Fruit fly (Drosophila melanogaster) whole organism, embryonic: Measurements from ENCODE around the gene sra.
A peak's percentile ranks its signal among the peaks of the same experiment; 100 is the strongest.

Experiments
- ATbp ChIP-seq: fragments of 200-800 bp; sonication (Bioruptor generic); optimal IDR thresholded peaks from 2 replicates; lab custom pipeline; 2017; ENCODE audit warnings: missing biosample characterization, mild to moderate bottlenecking, missing genetic modification characterization, missing genetic modification reagents
- Adf1 ChIP-seq: fragments of 200-800 bp; sonication (Bioruptor generic); IDR thresholded peaks from 2 replicates; pipeline ENCODE4 v1.3.6; 2022; ENCODE audit warnings: missing biosample characterization, missing genetic modification characterization
- CG10209 ChIP-seq: fragments of 200-800 bp; sonication (Bioruptor generic); optimal IDR thresholded peaks from 3 replicates; lab custom pipeline; 2017; ENCODE audit warnings: missing biosample characterization, mild to moderate bottlenecking, missing genetic modification characterization, missing genetic modification reagents
- CG10321 ChIP-seq: fragments of 200-800 bp; sonication (Bioruptor generic); IDR thresholded peaks from 2 replicates; pipeline ENCODE4 v1.3.6; 2022; ENCODE audit warnings: missing biosample characterization, missing genetic modification characterization
- CG10431 ChIP-seq: fragments of 200-800 bp; sonication (Bioruptor generic); optimal IDR thresholded peaks from 3 replicates; lab custom pipeline; 2018; ENCODE audit warnings: missing biosample characterization, mild to moderate bottlenecking, missing genetic modification characterization
- CG10654 ChIP-seq: fragments of 200-800 bp; sonication (Bioruptor generic); optimal IDR thresholded peaks from 2 replicates; lab custom pipeline; 2016; ENCODE audit warnings: missing biosample characterization, missing genetic modification characterization
- CG12219 ChIP-seq: fragments of 200-800 bp; sonication (Bioruptor generic); optimal IDR thresholded peaks from 3 replicates; lab custom pipeline; 2018; ENCODE audit warnings: missing biosample characterization, mild to moderate bottlenecking, missing genetic modification characterization
- CG12942 ChIP-seq: fragments of 200-800 bp; sonication (Bioruptor generic); optimal IDR thresholded peaks from 3 replicates; lab custom pipeline; 2016; ENCODE audit warnings: missing biosample characterization, missing genetic modification characterization
- CG15601 ChIP-seq: fragments of 200-800 bp; sonication (Bioruptor generic); optimal IDR thresholded peaks from 3 replicates; lab custom pipeline; 2019; ENCODE audit warnings: missing biosample characterization, mild to moderate bottlenecking, missing genetic modification characterization, moderate library complexity
- CG16815 ChIP-seq: fragments of 200-800 bp; sonication (Bioruptor generic); optimal IDR thresholded peaks from 3 replicates; lab custom pipeline; 2017; ENCODE audit warnings: missing biosample characterization, mild to moderate bottlenecking, missing genetic modification characterization
- CG16863 ChIP-seq: fragments of 200-800 bp; sonication (Bioruptor generic); optimal IDR thresholded peaks from 3 replicates; lab custom pipeline; 2016; ENCODE audit warnings: missing biosample characterization, missing genetic modification characterization
- CG18476 ChIP-seq: fragments of 200-800 bp; sonication (Bioruptor generic); optimal IDR thresholded peaks from 2 replicates; lab custom pipeline; 2016; ENCODE audit warnings: missing biosample characterization, mild to moderate bottlenecking, missing genetic modification characterization
- CG18599 ChIP-seq: fragments of 200-800 bp; sonication (Bioruptor generic); optimal IDR thresholded peaks from 3 replicates; lab custom pipeline; 2017; ENCODE audit warnings: missing biosample characterization, missing genetic modification characterization, mild to moderate bottlenecking, moderate library complexity, missing genetic modification reagents
- CG18764 ChIP-seq: fragments of 200-800 bp; sonication (Bioruptor generic); optimal IDR thresholded peaks from 3 replicates; lab custom pipeline; 2016; ENCODE audit warnings: missing biosample characterization, missing genetic modification characterization
- CG30403 ChIP-seq: fragments of 200-800 bp; sonication (Bioruptor generic); optimal IDR thresholded peaks from 3 replicates; lab custom pipeline; 2016; ENCODE audit warnings: missing biosample characterization, missing genetic modification characterization
- CG32532 ChIP-seq: fragments of 200-800 bp; sonication (Bioruptor generic); IDR thresholded peaks from 2 replicates; pipeline ENCODE4 v1.3.6; 2022; ENCODE audit warnings: missing biosample characterization, missing genetic modification characterization
- CG34422 ChIP-seq: fragments of 200-800 bp; sonication (Bioruptor generic); IDR thresholded peaks from 3 replicates; pipeline ENCODE4 v1.3.6; 2022; ENCODE audit warnings: missing biosample characterization, missing genetic modification characterization
- CG7786 ChIP-seq: fragments of 200-800 bp; sonication (Bioruptor generic); optimal IDR thresholded peaks from 2 replicates; lab custom pipeline; 2016; ENCODE audit warnings: missing biosample characterization, missing genetic modification characterization
- CG9609 ChIP-seq: fragments of 200-800 bp; sonication (Bioruptor generic); optimal IDR thresholded peaks from 3 replicates; lab custom pipeline; 2016; ENCODE audit warnings: missing biosample characterization, missing genetic modification characterization
- Chrac-16 ChIP-seq: fragments of 200-800 bp; sonication (Bioruptor generic); optimal IDR thresholded peaks from 3 replicates; lab custom pipeline; 2016; ENCODE audit warnings: missing biosample characterization, missing genetic modification characterization
- Dad ChIP-seq: fragments of 200-800 bp; sonication (Bioruptor generic); optimal IDR thresholded peaks from 3 replicates; lab custom pipeline; 2016; ENCODE audit warnings: missing biosample characterization, missing genetic modification characterization
- Dek ChIP-seq: fragments of 200-800 bp; sonication (Bioruptor generic); optimal IDR thresholded peaks from 3 replicates; lab custom pipeline; 2019; ENCODE audit warnings: missing biosample characterization, mild to moderate bottlenecking, missing genetic modification characterization, moderate library complexity
- Dip3 ChIP-seq: fragments of 200-800 bp; sonication (Bioruptor generic); optimal IDR thresholded peaks from 3 replicates; lab custom pipeline; 2016; ENCODE audit warnings: missing biosample characterization, missing genetic modification characterization
- Dp ChIP-seq: fragments of 200-800 bp; sonication (Bioruptor generic); optimal IDR thresholded peaks from 2 replicates; lab custom pipeline; 2018; ENCODE audit warnings: missing biosample characterization, mild to moderate bottlenecking, missing genetic modification characterization, moderate library complexity
- H2.0 ChIP-seq: fragments of 200-800 bp; sonication (Bioruptor generic); IDR thresholded peaks from 2 replicates; pipeline ENCODE4 v1.3.6; 2022; ENCODE audit warnings: missing biosample characterization, missing genetic modification characterization
- HLHmδ ChIP-seq: fragments of 200-800 bp; sonication (Bioruptor generic); optimal IDR thresholded peaks from 2 replicates; lab custom pipeline; 2018; ENCODE audit warnings: missing biosample characterization, mild to moderate bottlenecking, missing genetic modification characterization, moderate library complexity
- MTF-1 ChIP-seq: fragments of 200-800 bp; sonication (Bioruptor generic); optimal IDR thresholded peaks from 2 replicates; lab custom pipeline; 2018; ENCODE audit warnings: missing biosample characterization, mild to moderate bottlenecking, missing genetic modification characterization, borderline replicate concordance
- Mad ChIP-seq: fragments of 200-800 bp; sonication (Bioruptor generic); optimal IDR thresholded peaks from 2 replicates; lab custom pipeline; 2016; ENCODE audit warnings: missing biosample characterization, missing genetic modification characterization
- NFAT ChIP-seq: fragments of 200-800 bp; sonication (Bioruptor generic); IDR thresholded peaks from 2 replicates; pipeline ENCODE4 v1.3.6; 2022; ENCODE audit warnings: missing biosample characterization, missing genetic modification characterization
- Ssrp ChIP-seq: fragments of 200-800 bp; sonication (Bioruptor generic); optimal IDR thresholded peaks from 2 replicates; lab custom pipeline; 2018; ENCODE audit warnings: missing biosample characterization, mild to moderate bottlenecking, missing genetic modification characterization, moderate library complexity
- Xbp1 ChIP-seq: fragments of 200-800 bp; sonication (Bioruptor generic); optimal IDR thresholded peaks from 3 replicates; lab custom pipeline; 2016; ENCODE audit warnings: missing biosample characterization, mild to moderate bottlenecking, missing genetic modification characterization
- al ChIP-seq: fragments of 200-800 bp; sonication (Bioruptor generic); IDR thresholded peaks from 2 replicates; pipeline ENCODE4 v1.3.6; 2022; ENCODE audit warnings: missing biosample characterization, missing genetic modification characterization
- ara ChIP-seq: fragments of 200-800 bp; sonication (Bioruptor generic); IDR thresholded peaks from 2 replicates; pipeline ENCODE4 v1.3.6; 2022; ENCODE audit warnings: missing biosample characterization, missing genetic modification characterization
- caup ChIP-seq: fragments of 200-800 bp; sonication (Bioruptor generic); optimal IDR thresholded peaks from 3 replicates; lab custom pipeline; 2017; ENCODE audit warnings: missing biosample characterization, mild to moderate bottlenecking, missing genetic modification characterization, moderate library complexity; ENCODE audit not compliant: severe bottlenecking
- chif ChIP-seq, 2 experiments: fragments of 200-800 bp; sonication (Bioruptor generic); optimal IDR thresholded peaks; 3 replicates each; lab custom pipeline; 2016; ENCODE audit warnings: missing biosample characterization in 2 of 2, missing genetic modification characterization in 2 of 2
- chm ChIP-seq: fragments of 200-800 bp; sonication (Bioruptor generic); IDR thresholded peaks from 2 replicates; pipeline ENCODE4 v1.3.6; 2022; ENCODE audit warnings: missing biosample characterization, missing genetic modification characterization
- corto ChIP-seq: fragments of 200-800 bp; sonication (Bioruptor generic); optimal IDR thresholded peaks from 2 replicates; lab custom pipeline; 2016; ENCODE audit warnings: missing biosample characterization, mild to moderate bottlenecking, missing genetic modification characterization, moderate library complexity
- croc ChIP-seq: fragments of 200-800 bp; sonication (Bioruptor generic); conservative IDR thresholded peaks from 3 replicates; pipeline ENCODE4 v1.3.6; 2022; ENCODE audit warnings: missing biosample characterization, missing genetic modification characterization
- dati ChIP-seq: fragments of 200-800 bp; sonication (Bioruptor generic); IDR thresholded peaks from 2 replicates; pipeline ENCODE4 v1.3.6; 2022; ENCODE audit warnings: missing biosample characterization, missing genetic modification characterization
- esg ChIP-seq: fragments of 200-800 bp; sonication (Bioruptor generic); conservative IDR thresholded peaks from 2 replicates; pipeline ENCODE4 v1.3.6; 2022; ENCODE audit warnings: missing biosample characterization, missing genetic modification characterization
- fru ChIP-seq: fragments of >200 bp; optimal IDR thresholded peaks from 2 replicates; lab custom pipeline; 2017
- hth ChIP-seq: fragments of >200 bp; optimal IDR thresholded peaks from 2 replicates; lab custom pipeline; 2017; ENCODE audit warnings: inconsistent platforms
- ken ChIP-seq: fragments of 200-800 bp; sonication (Bioruptor generic); IDR thresholded peaks from 3 replicates; pipeline ENCODE4 v1.3.6; 2022; ENCODE audit warnings: missing biosample characterization, missing genetic modification characterization
- luna ChIP-seq: fragments of 200-800 bp; sonication (Bioruptor generic); optimal IDR thresholded peaks from 2 replicates; lab custom pipeline; 2016; ENCODE audit warnings: missing biosample characterization, missing genetic modification characterization
- sisA ChIP-seq: fragments of 200-800 bp; sonication (Bioruptor generic); IDR thresholded peaks from 2 replicates; pipeline ENCODE4 v1.3.6; 2022; ENCODE audit warnings: missing biosample characterization, missing genetic modification characterization
- sob ChIP-seq: fragments of 200-800 bp; sonication (Bioruptor generic); IDR thresholded peaks from 2 replicates; pipeline ENCODE4 v1.3.6; 2022; ENCODE audit warnings: missing biosample characterization, missing genetic modification characterization
- tin ChIP-seq: fragments of 200-800 bp; sonication (Bioruptor generic); optimal IDR thresholded peaks from 3 replicates; lab custom pipeline; 2016; ENCODE audit warnings: missing biosample characterization, missing genetic modification characterization
- toy ChIP-seq: fragments of 200-800 bp; sonication (Bioruptor generic); IDR thresholded peaks from 2 replicates; pipeline ENCODE4 v1.3.6; 2022; ENCODE audit warnings: missing biosample characterization, missing genetic modification characterization
- tup ChIP-seq: fragments of 200-800 bp; sonication (Bioruptor generic); optimal IDR thresholded peaks from 2 replicates; lab custom pipeline; 2016; ENCODE audit warnings: missing biosample characterization, mild to moderate bottlenecking, missing genetic modification characterization, moderate library complexity
- vnd ChIP-seq: fragments of 200-800 bp; sonication (Bioruptor generic); IDR thresholded peaks from 3 replicates; pipeline ENCODE4 v1.3.6; 2022; ENCODE audit warnings: missing biosample characterization, missing genetic modification characterization; ENCODE audit not compliant: partially characterized antibody

The sra gene

DNA sequence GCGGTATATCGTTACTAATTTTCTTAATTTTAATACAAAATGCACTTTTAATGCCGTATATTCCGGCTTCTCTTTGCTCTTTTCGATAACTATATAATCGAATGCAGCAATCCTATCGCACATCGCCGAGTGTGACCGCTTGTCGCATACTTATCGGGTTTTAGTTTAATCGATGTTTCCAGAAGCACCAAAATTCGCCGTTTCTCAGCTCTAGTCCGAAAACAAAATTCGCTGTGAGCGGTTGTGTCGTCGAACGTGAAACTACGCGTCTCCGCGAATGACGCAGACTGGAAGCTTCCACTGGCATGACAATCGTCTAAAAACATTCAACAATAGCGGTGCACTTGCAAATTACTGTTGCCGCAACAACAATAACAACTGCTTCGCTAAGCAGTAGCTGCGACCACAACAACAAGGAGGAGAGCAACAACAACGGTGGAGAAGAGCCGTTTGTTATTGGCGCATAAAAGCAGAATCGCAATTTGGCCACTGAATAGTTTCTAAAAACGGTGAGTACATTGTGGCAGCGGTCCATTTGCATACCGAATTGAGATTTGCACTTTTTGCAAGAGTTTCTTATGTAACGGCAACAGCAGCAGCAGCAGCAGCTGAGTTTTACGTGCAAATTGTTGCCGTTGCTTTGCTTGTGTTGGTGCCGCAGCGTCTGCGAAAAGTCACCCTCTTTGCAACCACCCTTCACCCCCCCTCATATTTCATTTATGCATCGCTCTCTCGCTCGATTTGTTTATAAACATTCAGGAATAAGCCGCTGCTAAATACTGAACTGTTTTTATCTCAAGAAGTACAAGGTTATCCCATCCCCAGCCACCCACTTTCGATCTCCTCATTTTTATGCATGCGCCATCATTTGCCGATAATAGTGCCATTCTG is at the start of gene sra (continued):
- TF ChIP-seq CG32532 (GFP tag; lab: Robert Waterston, UW): peak; percentile 59
- TF ChIP-seq vnd (GFP tag; lab: Robert Waterston, UW): peak; percentile 95
- TF ChIP-seq Dek: no peak
- TF ChIP-seq Adf1 (GFP tag; lab: Robert Waterston, UW): peak; percentile 59; the same call in 1 of the 2 replicates
- TF ChIP-seq NFAT (GFP tag; lab: Robert Waterston, UW): peak; percentile 59
- no peak for TF ChIP-seq CG12942 (GFP tag; lab: Kevin White, UChicago)
- TF ChIP-seq chif (GFP tag; optimal IDR thresholded peaks at IDR 0.05; lab: Kevin White, UChicago): peak in 1 of 2 experiments; percentile 7
- TF ChIP-seq al (GFP tag; lab: Robert Waterston, UW): no peak; the same call in 1 of the 2 replicates
- peak; percentile 35 for TF ChIP-seq MTF-1 (GFP tag; lab: Kevin White, UChicago)
- TF ChIP-seq ken (GFP tag; lab: Robert Waterston, UW): no peak
- TF ChIP-seq Dp (GFP tag; lab: Kevin White, UChicago): peak; percentile 46
- TF ChIP-seq caup: peak; percentile 33
- peak; percentile 7 for TF ChIP-seq CG30403 (GFP tag; lab: Kevin White, UChicago)
- no peak for TF ChIP-seq H2.0 (GFP tag; lab: Robert Waterston, UW)
- no peak for TF ChIP-seq luna
- TF ChIP-seq Chrac-16 (GFP tag; lab: Kevin White, UChicago): no peak
- peak; percentile 13; the same call in 1 of the 2 replicates for TF ChIP-seq sob (GFP tag; lab: Robert Waterston, UW)
- TF ChIP-seq ara (GFP tag; lab: Robert Waterston, UW): no peak
- no peak for TF ChIP-seq tup (GFP tag; lab: Kevin White, UChicago)
- no peak for TF ChIP-seq CG9609 (GFP tag; lab: Kevin White, UChicago)
- peak; percentile 12 for TF ChIP-seq CG10209 (GFP tag; lab: Kevin White, UChicago)
- peak; percentile 32 for TF ChIP-seq CG7786 (GFP tag; lab: Kevin White, UChicago)
- TF ChIP-seq ATbp (GFP tag; lab: Kevin White, UChicago): no peak
- TF ChIP-seq tin: no peak
- TF ChIP-seq toy (GFP tag; lab: Robert Waterston, UW): no peak
- TF ChIP-seq CG10431 (GFP tag; lab: Kevin White, UChicago): no peak
- TF ChIP-seq CG34422 (GFP tag; lab: Robert Waterston, UW): peak; percentile 75; the same call in 1 of the 3 replicates
- TF ChIP-seq CG18764 (GFP tag; lab: Kevin White, UChicago): peak; percentile 8
- no peak for TF ChIP-seq dati (GFP tag; lab: Robert Waterston, UW)
- TF ChIP-seq CG16863 (GFP tag; lab: Kevin White, UChicago): no peak
- no peak for TF ChIP-seq corto (GFP tag; lab: Kevin White, UChicago)
- TF ChIP-seq CG10654 (GFP tag; lab: Kevin White, UChicago): peak; percentile 6
- TF ChIP-seq CG12219: no peak
- peak; percentile 44 for TF ChIP-seq Dad (GFP tag; lab: Kevin White, UChicago)
- peak; percentile 45 for TF ChIP-seq CG18599 (GFP tag; lab: Kevin White, UChicago)
- TF ChIP-seq fru (lab: Kevin White, UChicago): no peak
- no peak for TF ChIP-seq croc (GFP tag; lab: Robert Waterston, UW)
- no peak for TF ChIP-seq sisA (GFP tag; lab: Robert Waterston, UW)
- TF ChIP-seq HLHmδ: no peak
- peak; percentile 13 for TF ChIP-seq Xbp1 (GFP tag; lab: Kevin White, UChicago)
- no peak for TF ChIP-seq Ssrp (tag; lab: Kevin White, UChicago)
- no peak for TF ChIP-seq CG18476 (GFP tag; lab: Kevin White, UChicago)
- no peak for TF ChIP-seq Dip3
- no peak for TF ChIP-seq CG16815 (GFP tag; lab: Kevin White, UChicago)
- no peak for TF ChIP-seq hth (lab: Kevin White, UChicago)
- TF ChIP-seq CG10321 (GFP tag; lab: Robert Waterston, UW): peak; percentile 37; the same call in 1 of the 2 replicates
- TF ChIP-seq CG15601 (tag; lab: Kevin White, UChicago): peak; percentile 5
- no peak for TF ChIP-seq esg (GFP tag; lab: Robert Waterston, UW)
- TF ChIP-seq chm (GFP tag; lab: Robert Waterston, UW): peak; percentile 71; the same call in 1 of the 2 replicates
- TF ChIP-seq Mad (GFP tag; lab: Kevin White, UChicago): peak; percentile 44
